Worm (Caenorhabditis elegans): ENCODE data around the gene rsef-1.

The rsef-1 gene

DNA sequence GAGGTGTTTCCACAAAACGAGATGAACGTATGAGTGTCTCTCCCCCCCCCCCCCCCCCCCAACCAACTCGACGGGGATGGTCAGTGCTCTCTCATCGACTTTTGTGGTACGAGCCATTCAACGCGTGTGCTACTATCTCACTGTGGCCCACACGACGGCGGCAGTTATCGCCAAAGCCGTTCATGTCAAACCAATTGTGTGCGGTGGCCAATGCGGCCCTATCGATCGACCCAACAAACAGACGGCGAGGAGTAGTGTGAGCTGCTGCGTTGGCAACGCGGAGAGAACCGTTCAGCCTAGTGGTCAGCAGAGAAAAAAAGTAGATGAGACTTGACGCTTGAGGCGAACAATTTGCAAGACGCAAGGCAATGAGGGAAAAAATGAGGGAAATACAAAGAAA, 43.6 kb upstream of the rsef-1 start (continued):
- no peak for TF ChIP-seq sdz-38 (tag; optimal IDR thresholded peaks at IDR 0.05)
- TF ChIP-seq let-526 (GFP tag; IDR thresholded peaks at IDR 0.05): no peak
- TF ChIP-seq nhr-90 (tag; optimal IDR thresholded peaks at IDR 0.05): no peak
- TF ChIP-seq zfh-2 (GFP tag; conservative IDR thresholded peaks at IDR 0.05): peak; percentile 84
- no peak for TF ChIP-seq F10E7.11 (tag; optimal IDR thresholded peaks at IDR 0.05)
- TF ChIP-seq ccch-3 (GFP tag; optimal IDR thresholded peaks at IDR 0.05): no peak
- TF ChIP-seq akir-1 (GFP tag; optimal IDR thresholded peaks at IDR 0.05): no peak
- TF ChIP-seq nhr-27 (tag; optimal IDR thresholded peaks at IDR 0.05): no peak
- TF ChIP-seq dpl-1 (GFP tag; optimal IDR thresholded peaks at IDR 0.05): no peak

DNA sequence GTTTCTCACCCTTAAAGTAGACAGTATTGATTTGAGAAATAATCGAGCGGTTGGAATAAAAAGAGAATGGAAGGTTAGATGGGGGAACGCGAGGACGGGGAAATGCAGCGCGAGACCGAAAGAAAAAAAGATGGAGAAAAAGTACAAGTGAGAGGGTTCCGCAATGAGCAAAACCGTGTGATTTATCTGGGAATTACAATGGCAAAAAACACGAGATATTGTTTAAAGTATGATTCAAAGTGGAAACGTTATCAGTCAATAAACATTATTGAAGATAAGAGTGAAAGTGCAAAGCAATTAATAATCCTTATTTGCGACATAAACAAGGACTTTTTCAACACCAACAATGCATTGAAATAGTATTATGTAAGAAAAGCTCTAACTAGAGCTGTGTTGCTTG, 43.0 kb upstream of the rsef-1 start, which contains the start of gene ztf-13:
Gene ztf-13 (minus strand): TSS at position 11 of the 400 bp plus-strand sequence.
- TF ChIP-seq hlh-26 (GFP tag; conservative IDR thresholded peaks at IDR 0.05) (no peak), sea-2 (GFP tag; IDR thresholded peaks at IDR 0.05) (no peak), ceh-27 (GFP tag; optimal IDR thresholded peaks at IDR 0.05) (no peak), nhr-80 (tag; optimal IDR thresholded peaks at IDR 0.05) (peak; percentile 0), rpc-1 (optimal IDR thresholded peaks at IDR 0.05) (no peak), rpc-1 (tag; optimal IDR thresholded peaks at IDR 0.05) (no peak), pbrm-1 (GFP tag; IDR thresholded peaks at IDR 0.05) (no peak), pha-4 (tag; optimal IDR thresholded peaks at IDR 0.05) (peak; percentile 6), cebp-1 (GFP tag; IDR thresholded peaks at IDR 0.05) (no peak), cebp-1 (tag; optimal IDR thresholded peaks at IDR 0.05) (peak; percentile 27), rcor-1 (GFP tag; IDR thresholded peaks at IDR 0.05) (no peak), tlf-1 (GFP tag; optimal IDR thresholded peaks at IDR 0.05) (no peak), mel-28 (tag; optimal IDR thresholded peaks at IDR 0.05; ENCODE audit: borderline replicate concordance) (no peak), dox-1 (GFP tag; IDR thresholded peaks at IDR 0.05) (no peak), ekl-4 (GFP tag; IDR thresholded peaks at IDR 0.05) (no peak)

DNA sequence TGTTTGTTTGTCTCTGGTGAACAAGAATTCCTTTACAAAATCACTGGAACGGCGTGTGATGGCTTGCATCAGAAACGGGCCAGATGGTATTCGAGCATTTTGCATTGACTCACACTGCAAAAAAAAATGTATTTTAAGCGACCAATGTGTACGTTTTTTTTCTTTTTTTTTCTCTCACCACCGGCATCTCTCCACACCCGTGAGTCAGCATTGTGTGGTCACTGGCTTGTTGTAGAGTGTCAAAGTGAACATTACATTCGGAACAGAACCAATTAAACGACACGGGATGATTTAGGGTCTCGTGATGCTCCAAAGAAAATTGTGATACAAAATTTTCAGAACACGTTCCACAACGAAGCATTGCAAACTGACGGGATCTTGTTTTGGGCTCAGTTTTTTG, 42.4 kb upstream of the rsef-1 start:
- TF ChIP-seq ztf-3 (GFP tag; optimal IDR thresholded peaks at IDR 0.05): no peak
- TF ChIP-seq hmg-20 (GFP tag; IDR thresholded peaks at IDR 0.05): no peak
- no peak for TF ChIP-seq Y95B8A.8 (GFP tag; IDR thresholded peaks at IDR 0.05)
- TF ChIP-seq fkh-3 (tag; optimal IDR thresholded peaks at IDR 0.05): no peak
- TF ChIP-seq lin-54 (GFP tag; optimal IDR thresholded peaks at IDR 0.05): no peak
- no peak for TF ChIP-seq him-1 (tag; optimal IDR thresholded peaks at IDR 0.05)
- TF ChIP-seq F37B4.10 (GFP tag; IDR thresholded peaks at IDR 0.05): no peak
- no peak for TF ChIP-seq die-1 (tag; optimal IDR thresholded peaks at IDR 0.05)
- no peak for TF ChIP-seq hlh-12 (tag; optimal IDR thresholded peaks at IDR 0.05)
- no peak for TF ChIP-seq xnd-1 (tag; optimal IDR thresholded peaks at IDR 0.05)
- TF ChIP-seq aptf-2 (GFP tag; conservative IDR thresholded peaks at IDR 0.05): no peak
- TF ChIP-seq B0019.2 (GFP tag; conservative IDR thresholded peaks at IDR 0.05): no peak
- TF ChIP-seq rcor-1 (GFP tag; IDR thresholded peaks at IDR 0.05): no peak
- peak; percentile 4 for TF ChIP-seq K12H6.12 (tag; optimal IDR thresholded peaks at IDR 0.05)
- no peak for TF ChIP-seq ceh-79 (tag; optimal IDR thresholded peaks at IDR 0.05)
- no peak for TF ChIP-seq madf-8 (GFP tag; conservative IDR thresholded peaks at IDR 0.05)
- TF ChIP-seq ztf-18 (tag; optimal IDR thresholded peaks at IDR 0.05): peak; percentile 21
- TF ChIP-seq nhr-80 (tag; optimal IDR thresholded peaks at IDR 0.05): peak; percentile 53
- TF ChIP-seq egrh-3 (GFP tag; IDR thresholded peaks at IDR 0.05): no peak
- no peak for TF ChIP-seq hrde-1 (tag; optimal IDR thresholded peaks at IDR 0.05; ENCODE audit: borderline replicate concordance)
- no peak for TF ChIP-seq ccch-3 (GFP tag; optimal IDR thresholded peaks at IDR 0.05)
- TF ChIP-seq F22D6.2 (tag; optimal IDR thresholded peaks at IDR 0.05): no peak
- TF ChIP-seq ztf-6 (GFP tag; IDR thresholded peaks at IDR 0.05): no peak

All from whole organism, young adult.